Worm (Caenorhabditis elegans): ENCODE results near the gene F52H3.11.

Gene F52H3.11

ce11 chrII:10044961-10045360, at the start of gene F52H3.11, which contains the start of gene bath-38:
F52H3.11 (minus strand) TSS chrII:10045163.
bath-38 (minus strand) TSS chrII:10045270.
- TF ChIP-seq tab-1 (GFP tag; IDR thresholded peaks at IDR 0.05): no peak
- TF ChIP-seq flt-1 (GFP tag; IDR thresholded peaks at IDR 0.05): no peak
- TF ChIP-seq med-1 (GFP tag; optimal IDR thresholded peaks at IDR 0.05; ENCODE audit: insufficient read depth): no peak
- TF ChIP-seq T22C8.4 (GFP tag; IDR thresholded peaks at IDR 0.05): no peak
- no peak for TF ChIP-seq ztf-29 (GFP tag; IDR thresholded peaks at IDR 0.05)
- TF ChIP-seq cog-1 (tag; optimal IDR thresholded peaks at IDR 0.05): no peak

ce11 chrII:10094190-10094923, 49.4 kb upstream of the F52H3.11 start, which contains the start of gene lact-2:
lact-2 (plus strand) TSS chrII:10094873.
- TF ChIP-seq tab-1 (GFP tag; IDR thresholded peaks at IDR 0.05) (no peak), T22C8.4 (GFP tag; IDR thresholded peaks at IDR 0.05) (no peak), ztf-29 (GFP tag; IDR thresholded peaks at IDR 0.05) (no peak)

- TF ChIP-seq ztf-29 (GFP tag; IDR thresholded peaks at IDR 0.05): no peak
Measured at ce11 chrII:10093120-10093519, 48.2 kb upstream of the F52H3.11 start.

- TF ChIP-seq ztf-23 (GFP tag; IDR thresholded peaks at IDR 0.05): no peak
- no peak for TF ChIP-seq ztf-29 (GFP tag; IDR thresholded peaks at IDR 0.05)
- no peak for TF ChIP-seq cog-1 (tag; optimal IDR thresholded peaks at IDR 0.05)
- TF ChIP-seq T22C8.4 (GFP tag; IDR thresholded peaks at IDR 0.05): no peak
- TF ChIP-seq ref-1 (GFP tag; conservative IDR thresholded peaks at IDR 0.05): no peak
- no peak for TF ChIP-seq klf-2 (GFP tag; conservative IDR thresholded peaks at IDR 0.05)
- no peak for TF ChIP-seq tab-1 (GFP tag; IDR thresholded peaks at IDR 0.05)
- TF ChIP-seq med-1 (GFP tag; optimal IDR thresholded peaks at IDR 0.05; ENCODE audit: insufficient read depth): no peak
- TF ChIP-seq flt-1 (GFP tag; IDR thresholded peaks at IDR 0.05): no peak
Measured at ce11 chrII:10084482-10084881, 39.5 kb upstream of the F52H3.11 start.

- TF ChIP-seq ztf-23 (GFP tag; IDR thresholded peaks at IDR 0.05) (no peak), flt-1 (GFP tag; IDR thresholded peaks at IDR 0.05) (peak; percentile 46; the same call in 1 of the 2 replicates), tab-1 (GFP tag; IDR thresholded peaks at IDR 0.05) (no peak), ref-1 (GFP tag; conservative IDR thresholded peaks at IDR 0.05) (no peak)
Measured at ce11 chrII:10075794-10076193, 30.8 kb upstream of the F52H3.11 start.

ce11 chrII:10073986-10074385, 29.0 kb upstream of the F52H3.11 start:
- no peak for TF ChIP-seq cog-1 (tag; optimal IDR thresholded peaks at IDR 0.05)
- TF ChIP-seq klf-2 (GFP tag; conservative IDR thresholded peaks at IDR 0.05): no peak
- no peak for TF ChIP-seq T22C8.4 (GFP tag; IDR thresholded peaks at IDR 0.05)
- TF ChIP-seq ref-1 (GFP tag; conservative IDR thresholded peaks at IDR 0.05): no peak
- no peak for TF ChIP-seq med-1 (GFP tag; optimal IDR thresholded peaks at IDR 0.05; ENCODE audit: insufficient read depth)
- TF ChIP-seq tab-1 (GFP tag; IDR thresholded peaks at IDR 0.05): no peak
- TF ChIP-seq ztf-23 (GFP tag; IDR thresholded peaks at IDR 0.05): no peak
- no peak for TF ChIP-seq flt-1 (GFP tag; IDR thresholded peaks at IDR 0.05)
- no peak for TF ChIP-seq ztf-29 (GFP tag; IDR thresholded peaks at IDR 0.05)

- TF ChIP-seq ztf-23 (GFP tag; IDR thresholded peaks at IDR 0.05): no peak
- TF ChIP-seq T22C8.4 (GFP tag; IDR thresholded peaks at IDR 0.05): no peak
- no peak for TF ChIP-seq ref-1 (GFP tag; conservative IDR thresholded peaks at IDR 0.05)
- no peak for TF ChIP-seq cog-1 (tag; optimal IDR thresholded peaks at IDR 0.05)
- TF ChIP-seq flt-1 (GFP tag; IDR thresholded peaks at IDR 0.05): no peak
- no peak for TF ChIP-seq klf-2 (GFP tag; conservative IDR thresholded peaks at IDR 0.05)
- no peak for TF ChIP-seq ztf-29 (GFP tag; IDR thresholded peaks at IDR 0.05)
- no peak for TF ChIP-seq tab-1 (GFP tag; IDR thresholded peaks at IDR 0.05)
- TF ChIP-seq med-1 (GFP tag; optimal IDR thresholded peaks at IDR 0.05; ENCODE audit: insufficient read depth): no peak
Measured at ce11 chrII:10067817-10068216, 22.9 kb upstream of the F52H3.11 start, which contains the start of gene die-1. die-1 (minus strand) TSS chrII:10067917.

- peak; percentile 46; the same call in 1 of the 2 replicates for TF ChIP-seq ztf-23 (GFP tag; IDR thresholded peaks at IDR 0.05)
- peak; percentile 41 for TF ChIP-seq cog-1 (tag; optimal IDR thresholded peaks at IDR 0.05)
- TF ChIP-seq T22C8.4 (GFP tag; IDR thresholded peaks at IDR 0.05): no peak
- TF ChIP-seq ref-1 (GFP tag; conservative IDR thresholded peaks at IDR 0.05): no peak
- no peak for TF ChIP-seq med-1 (GFP tag; optimal IDR thresholded peaks at IDR 0.05; ENCODE audit: insufficient read depth)
- TF ChIP-seq flt-1 (GFP tag; IDR thresholded peaks at IDR 0.05): peak; percentile 69; the same call in 1 of the 2 replicates
- peak; percentile 36; the same call in 1 of the 2 replicates for TF ChIP-seq tab-1 (GFP tag; IDR thresholded peaks at IDR 0.05)
- TF ChIP-seq ztf-29 (GFP tag; IDR thresholded peaks at IDR 0.05): 0 out of 2 replicates have a peak, but pooled peaks have one; percentile 22
- no peak for TF ChIP-seq klf-2 (GFP tag; conservative IDR thresholded peaks at IDR 0.05)
Measured at ce11 chrII:10065472-10065871, 20.5 kb upstream of the F52H3.11 start.

- no peak for TF ChIP-seq klf-2 (GFP tag; conservative IDR thresholded peaks at IDR 0.05)
- TF ChIP-seq ref-1 (GFP tag; conservative IDR thresholded peaks at IDR 0.05): no peak
- TF ChIP-seq ztf-29 (GFP tag; IDR thresholded peaks at IDR 0.05): no peak
- no peak for TF ChIP-seq flt-1 (GFP tag; IDR thresholded peaks at IDR 0.05)
- no peak for TF ChIP-seq med-1 (GFP tag; optimal IDR thresholded peaks at IDR 0.05; ENCODE audit: insufficient read depth)
- TF ChIP-seq ztf-23 (GFP tag; IDR thresholded peaks at IDR 0.05): no peak
- TF ChIP-seq T22C8.4 (GFP tag; IDR thresholded peaks at IDR 0.05): no peak
- no peak for TF ChIP-seq cog-1 (tag; optimal IDR thresholded peaks at IDR 0.05)
- TF ChIP-seq tab-1 (GFP tag; IDR thresholded peaks at IDR 0.05): no peak
Measured at ce11 chrII:10060508-10060907, 15.5 kb upstream of the F52H3.11 start, which contains the start of gene stg-1. stg-1 (minus strand) TSS chrII:10060660.

ce11 chrII:10056545-10057038, 11.6 kb upstream of the F52H3.11 start, which contains the start of gene C18D1.2:
C18D1.2 (plus strand) TSS chrII:10056988.
- no peak for TF ChIP-seq ztf-29 (GFP tag; IDR thresholded peaks at IDR 0.05)
- TF ChIP-seq tab-1 (GFP tag; IDR thresholded peaks at IDR 0.05): no peak
- TF ChIP-seq med-1 (GFP tag; optimal IDR thresholded peaks at IDR 0.05; ENCODE audit: insufficient read depth): no peak
- TF ChIP-seq ztf-23 (GFP tag; IDR thresholded peaks at IDR 0.05): no peak
- TF ChIP-seq flt-1 (GFP tag; IDR thresholded peaks at IDR 0.05): no peak
- no peak for TF ChIP-seq T22C8.4 (GFP tag; IDR thresholded peaks at IDR 0.05)
- TF ChIP-seq ref-1 (GFP tag; conservative IDR thresholded peaks at IDR 0.05): no peak
- no peak for TF ChIP-seq klf-2 (GFP tag; conservative IDR thresholded peaks at IDR 0.05)
- no peak for TF ChIP-seq cog-1 (tag; optimal IDR thresholded peaks at IDR 0.05)
